Worm (Caenorhabditis elegans) whole organism, early embryonic: Measurements from ENCODE around the gene F13B12.7.

ENCODE experiments used
- B0310.2 ChIP-seq: sonication (generic microtip); optimal IDR thresholded peaks from 2 replicates; lab custom pipeline; 2016; ENCODE audit warnings: mild to moderate bottlenecking, missing genetic modification characterization, missing compliant biosample characterization
- F13C5.2 ChIP-seq: sonication (generic microtip); optimal IDR thresholded peaks from 2 replicates; lab custom pipeline; 2017; ENCODE audit warnings: mild to moderate bottlenecking, missing genetic modification characterization, inconsistent platforms, missing compliant biosample characterization
- aly-1 ChIP-seq: sonication (generic microtip); optimal IDR thresholded peaks from 2 replicates; lab custom pipeline; 2016; ENCODE audit warnings: missing genetic modification characterization, missing compliant biosample characterization
- ama-1 ChIP-seq: fragments of 150-350 bp; optimal IDR thresholded peaks from 2 replicates; lab custom pipeline; 2014
- ceh-13 ChIP-seq: fragments of 200-800 bp; sonication (Bioruptor generic); optimal IDR thresholded peaks from 2 replicates; lab custom pipeline; 2018; ENCODE audit warnings: mild to moderate bottlenecking, missing genetic modification characterization, missing compliant biosample characterization
- ceh-36 ChIP-seq: sonication (generic microtip); optimal IDR thresholded peaks from 2 replicates; lab custom pipeline; 2016; ENCODE audit warnings: missing genetic modification characterization, inconsistent platforms, missing compliant biosample characterization
- ets-7 ChIP-seq: sonication (generic microtip); optimal IDR thresholded peaks from 2 replicates; lab custom pipeline; 2016; ENCODE audit warnings: missing genotype, missing genetic modification characterization, missing compliant biosample characterization
- flt-1 ChIP-seq: fragments of 200-800 bp; sonication (Bioruptor generic); IDR thresholded peaks from 2 replicates; pipeline ENCODE4 v1.3.6; 2022; ENCODE audit warnings: missing genetic modification characterization, missing compliant biosample characterization
- hmbx-1 ChIP-seq: sonication (generic microtip); optimal IDR thresholded peaks from 2 replicates; lab custom pipeline; 2016; ENCODE audit warnings: mild to moderate bottlenecking, missing genetic modification characterization, missing compliant biosample characterization
- hmg-4 ChIP-seq: fragments of 200-800 bp; sonication (Bioruptor generic); optimal IDR thresholded peaks from 2 replicates; lab custom pipeline; 2018; ENCODE audit warnings: mild to moderate bottlenecking, missing genetic modification characterization, missing compliant biosample characterization
- hnd-1 ChIP-seq: sonication (generic microtip); optimal IDR thresholded peaks from 2 replicates; lab custom pipeline; 2016; ENCODE audit warnings: missing genetic modification characterization, missing compliant biosample characterization
- pes-1 ChIP-seq: fragments of 200-800 bp; sonication (Bioruptor generic); IDR thresholded peaks from 2 replicates; pipeline ENCODE4 v1.3.6; 2022; ENCODE audit warnings: missing genetic modification reagents, missing genetic modification characterization, missing compliant biosample characterization
- scrt-1 ChIP-seq: fragments of 200-800 bp; sonication (Bioruptor generic); IDR thresholded peaks from 2 replicates; pipeline ENCODE4 v1.3.6; 2022; ENCODE audit warnings: missing genetic modification characterization, missing compliant biosample characterization
- sea-1 ChIP-seq: fragments of 200-800 bp; sonication (Bioruptor generic); conservative IDR thresholded peaks from 2 replicates; pipeline ENCODE4 v1.3.6; 2022; ENCODE audit warnings: missing genetic modification characterization, missing compliant biosample characterization
- tbx-11 ChIP-seq: fragments of 200-800 bp; sonication (Bioruptor generic); IDR thresholded peaks from 2 replicates; pipeline ENCODE4 v1.3.6; 2022; ENCODE audit warnings: missing genetic modification characterization, missing compliant biosample characterization
- tbx-37 ChIP-seq: fragments of 200-800 bp; sonication (Bioruptor generic); conservative IDR thresholded peaks from 2 replicates; pipeline ENCODE4 v1.3.6; 2022; ENCODE audit warnings: missing genetic modification reagents, missing genetic modification characterization, missing compliant biosample characterization
- tra-4 ChIP-seq: sonication (generic microtip); optimal IDR thresholded peaks from 2 replicates; lab custom pipeline; 2017; ENCODE audit warnings: missing genetic modification characterization, missing compliant biosample characterization

Gene F13B12.7

DNA sequence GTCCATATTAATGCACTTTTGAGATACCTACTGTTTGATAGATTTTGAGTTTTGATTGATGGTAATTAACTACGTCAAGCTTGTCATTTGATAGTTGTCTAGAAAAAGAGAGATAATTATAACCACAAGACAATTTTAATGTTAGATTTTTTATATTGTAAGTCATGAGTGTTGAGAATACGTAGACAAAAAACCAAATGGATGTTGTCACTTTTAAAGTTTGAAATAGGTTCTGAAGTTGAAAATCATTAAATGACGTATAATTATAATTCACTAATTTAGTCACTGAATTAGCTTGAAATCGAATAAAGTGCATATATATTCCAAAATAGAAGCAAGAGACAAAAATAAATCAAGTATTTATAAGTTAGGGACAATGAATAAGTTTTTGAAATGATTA is 6.5 kb upstream of the F13B12.7 start:
- TF ChIP-seq scrt-1 (GFP tag; lab: Robert Waterston, UW) (no peak), ceh-36 (no peak), sea-1 (GFP tag; lab: Robert Waterston, UW) (no peak), hmg-4 (GFP tag; lab: Kevin White, UChicago) (no peak), tbx-11 (no peak), F13C5.2 (tag; lab: Kevin White, UChicago) (no peak), flt-1 (GFP tag; lab: Robert Waterston, UW) (no peak), tra-4 (tag; lab: Kevin White, UChicago) (no peak), aly-1 (tag; lab: Kevin White, UChicago) (no peak), pes-1 (no peak), tbx-37 (GFP tag; lab: Robert Waterston, UW) (no peak)

DNA sequence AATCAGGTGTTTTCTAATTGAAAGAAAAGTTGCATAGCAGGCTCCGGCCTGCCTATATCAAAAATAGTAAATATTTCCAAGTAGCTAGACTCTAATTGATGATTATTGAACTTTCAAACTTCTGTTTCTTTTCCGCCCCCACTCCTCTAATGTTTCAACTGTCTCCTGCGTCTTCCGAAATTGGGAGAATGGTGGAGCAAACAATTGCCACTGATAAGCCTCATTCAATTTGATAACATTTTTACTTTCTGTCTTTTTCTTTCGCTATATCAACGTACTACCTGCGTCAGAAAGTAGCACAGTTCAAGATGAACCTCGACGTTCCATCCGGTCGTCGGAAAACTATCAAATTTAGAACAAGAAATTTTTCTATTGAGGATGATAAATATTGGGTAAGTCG is 4.7 kb upstream of the F13B12.7 start, which contains the start of gene F13B12.3:
F13B12.3 (plus strand) TSS at position 223 of the 400 bp plus-strand sequence.
- TF ChIP-seq F13C5.2 (tag; lab: Kevin White, UChicago) = no peak

DNA sequence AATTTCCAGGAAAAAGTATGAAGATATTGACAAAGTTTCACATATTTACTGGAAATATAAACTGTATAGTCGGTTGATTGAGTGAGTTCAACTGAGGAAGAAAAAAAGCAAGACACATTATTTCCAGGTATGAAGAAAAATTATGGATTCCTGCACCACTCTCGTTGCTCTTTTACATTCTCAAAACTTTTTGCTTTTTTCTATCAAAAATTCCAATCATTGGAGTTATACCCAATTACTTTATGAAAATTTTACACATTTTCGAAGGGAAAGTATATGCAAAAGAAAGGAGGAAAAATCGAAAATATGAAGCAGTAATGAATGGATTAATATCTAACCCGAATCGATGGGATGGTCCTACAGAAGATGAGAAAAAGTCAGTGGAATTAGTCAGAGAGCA is 706 bp upstream of the F13B12.7 start:
- TF ChIP-seq scrt-1 (GFP tag; lab: Robert Waterston, UW) = no peak
- no peak for TF ChIP-seq tbx-37 (GFP tag; lab: Robert Waterston, UW)
- no peak for TF ChIP-seq B0310.2 (tag; lab: Kevin White, UChicago)
- TF ChIP-seq F13C5.2 (tag; lab: Kevin White, UChicago) = no peak
- TF ChIP-seq ceh-13 (GFP tag; lab: Kevin White, UChicago) = no peak

DNA sequence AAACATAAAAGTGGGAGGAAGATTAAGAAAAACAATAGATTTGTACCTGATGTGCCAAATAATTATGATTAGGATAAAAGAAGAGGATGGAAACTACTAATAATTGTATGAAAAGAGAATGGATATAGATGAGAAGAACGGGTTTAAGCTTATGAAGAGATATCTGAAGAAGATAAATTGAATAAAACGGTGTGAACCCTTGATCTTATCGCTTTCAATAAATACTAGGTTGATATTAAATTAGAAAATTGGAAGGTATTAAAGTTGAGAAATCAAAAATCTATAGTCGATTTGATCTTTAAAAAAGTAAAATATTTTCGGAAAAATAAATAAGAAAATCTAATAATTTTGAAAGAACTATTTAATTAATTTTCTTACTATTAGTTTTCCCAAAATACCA is 6.2 kb downstream of the F13B12.7 start, which contains the start of gene F13B12.4:
F13B12.4 (minus strand) TSS at position 101 of the 400 bp plus-strand sequence.
- TF ChIP-seq hnd-1 (tag; lab: Kevin White, UChicago) (no peak), hmg-4 (GFP tag; lab: Kevin White, UChicago) (no peak), flt-1 (GFP tag; lab: Robert Waterston, UW) (no peak), hmbx-1 (tag; lab: Kevin White, UChicago) (no peak), pes-1 (no peak), tbx-37 (GFP tag; lab: Robert Waterston, UW) (no peak), ceh-13 (GFP tag; lab: Kevin White, UChicago) (no peak), B0310.2 (tag; lab: Kevin White, UChicago) (no peak), tbx-11 (no peak), scrt-1 (GFP tag; lab: Robert Waterston, UW) (no peak), ets-7 (no peak), ama-1 (no peak), tra-4 (tag; lab: Kevin White, UChicago) (no peak), F13C5.2 (tag; lab: Kevin White, UChicago) (no peak), ceh-36 (no peak)

DNA sequence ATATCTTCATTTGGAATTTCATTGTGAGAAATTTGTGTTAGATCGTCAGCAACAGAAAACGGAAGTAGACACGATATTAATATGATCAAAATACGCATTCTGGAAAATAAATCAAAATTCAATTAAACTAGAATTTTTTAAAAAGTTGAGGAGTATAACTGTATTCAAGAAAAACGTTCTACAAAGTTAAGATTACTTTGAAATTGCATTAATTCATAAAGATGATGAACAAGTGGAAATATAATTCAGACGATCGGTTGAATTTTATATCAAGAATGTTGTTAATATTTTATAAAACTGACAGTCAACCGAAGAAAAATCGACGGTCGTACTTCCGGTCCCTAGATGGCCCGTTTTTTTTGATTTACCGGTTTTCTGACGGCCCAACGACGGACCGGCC is 9.4 kb downstream of the F13B12.7 start, which contains the start of gene F01D4.8:
F01D4.8 (minus strand) TSS at position 101 of the 400 bp plus-strand sequence.
- no peak for TF ChIP-seq hmg-4 (GFP tag; lab: Kevin White, UChicago)
- no peak for TF ChIP-seq ceh-13 (GFP tag; lab: Kevin White, UChicago)
- no peak for TF ChIP-seq B0310.2 (tag; lab: Kevin White, UChicago)
- no peak for TF ChIP-seq ets-7
- no peak for TF ChIP-seq sea-1 (GFP tag; lab: Robert Waterston, UW)
- no peak for TF ChIP-seq tbx-11
- no peak for TF ChIP-seq hmbx-1 (tag; lab: Kevin White, UChicago)
- TF ChIP-seq tra-4 (tag; lab: Kevin White, UChicago) = no peak
- no peak for TF ChIP-seq tbx-37 (GFP tag; lab: Robert Waterston, UW)
- no peak for TF ChIP-seq aly-1 (tag; lab: Kevin White, UChicago)
- TF ChIP-seq pes-1 = no peak
- TF ChIP-seq ama-1 = no peak
- no peak for TF ChIP-seq flt-1 (GFP tag; lab: Robert Waterston, UW)
- no peak for TF ChIP-seq hnd-1 (tag; lab: Kevin White, UChicago)
- no peak for TF ChIP-seq F13C5.2 (tag; lab: Kevin White, UChicago)
- TF ChIP-seq scrt-1 (GFP tag; lab: Robert Waterston, UW) = no peak
- no peak for TF ChIP-seq ceh-36

DNA sequence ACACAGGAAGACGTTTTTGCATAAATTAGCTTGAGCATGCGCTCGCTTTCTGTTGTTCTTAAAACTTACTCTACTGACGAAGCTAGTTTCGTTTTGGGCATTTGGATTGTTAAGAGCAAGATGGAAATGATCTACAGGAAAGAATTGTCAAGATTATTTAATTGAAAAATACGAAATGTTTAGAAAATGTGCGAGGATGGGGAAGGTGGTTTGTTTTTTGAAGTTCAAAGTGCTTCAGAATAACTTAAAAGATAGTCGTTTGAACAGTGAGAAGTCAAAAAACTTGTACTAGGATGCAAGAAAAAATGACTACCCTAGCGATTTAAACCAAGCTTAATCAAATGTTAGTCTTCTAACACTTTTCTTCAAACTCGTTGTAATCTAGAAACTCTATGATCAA is 13.5 kb downstream of the F13B12.7 start, which contains the start of gene srb-17:
srb-17 (minus strand) TSS at position 101 of the 400 bp plus-strand sequence.
- TF ChIP-seq tbx-37 (GFP tag; lab: Robert Waterston, UW) = no peak
- no peak for TF ChIP-seq sea-1 (GFP tag; lab: Robert Waterston, UW)
- no peak for TF ChIP-seq tra-4 (tag; lab: Kevin White, UChicago)
- no peak for TF ChIP-seq hmbx-1 (tag; lab: Kevin White, UChicago)
- TF ChIP-seq hnd-1 (tag; lab: Kevin White, UChicago) = no peak
- no peak for TF ChIP-seq B0310.2 (tag; lab: Kevin White, UChicago)
- no peak for TF ChIP-seq flt-1 (GFP tag; lab: Robert Waterston, UW)
- no peak for TF ChIP-seq F13C5.2 (tag; lab: Kevin White, UChicago)
- no peak for TF ChIP-seq ceh-13 (GFP tag; lab: Kevin White, UChicago)
- no peak for TF ChIP-seq scrt-1 (GFP tag; lab: Robert Waterston, UW)
- no peak for TF ChIP-seq pes-1
- no peak for TF ChIP-seq ets-7
- no peak for TF ChIP-seq hmg-4 (GFP tag; lab: Kevin White, UChicago)

DNA sequence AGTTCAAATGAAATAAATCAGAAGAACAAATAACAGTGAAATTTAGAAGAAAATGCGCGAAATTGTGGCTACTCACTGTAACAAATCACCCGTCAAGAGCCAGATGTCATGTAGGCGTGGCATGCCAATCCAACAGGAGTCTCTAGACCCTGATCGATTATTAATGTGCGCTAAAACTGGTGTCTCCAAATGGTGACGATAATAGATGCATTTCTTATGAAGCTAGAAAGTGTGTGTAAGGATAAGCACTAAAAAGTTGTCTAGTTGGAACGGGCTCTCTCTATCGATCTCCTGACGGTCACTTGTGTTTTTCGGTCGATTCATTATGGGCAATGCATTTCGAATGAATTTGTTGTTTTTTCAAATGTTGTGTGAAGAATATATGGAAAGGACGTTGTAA is 18.2 kb downstream of the F13B12.7 start, which contains the start of gene mec-3:
mec-3 (minus strand) TSS at position 101 of the 400 bp plus-strand sequence.
- no peak for TF ChIP-seq B0310.2 (tag; lab: Kevin White, UChicago)
- no peak for TF ChIP-seq ceh-36
- TF ChIP-seq sea-1 (GFP tag; lab: Robert Waterston, UW) = no peak
- no peak for TF ChIP-seq tbx-11
- TF ChIP-seq tbx-37 (GFP tag; lab: Robert Waterston, UW) = no peak
- no peak for TF ChIP-seq ets-7
- no peak for TF ChIP-seq aly-1 (tag; lab: Kevin White, UChicago)
- no peak for TF ChIP-seq tra-4 (tag; lab: Kevin White, UChicago)
- TF ChIP-seq hmbx-1 (tag; lab: Kevin White, UChicago) = no peak
- no peak for TF ChIP-seq hmg-4 (GFP tag; lab: Kevin White, UChicago)
- no peak for TF ChIP-seq hnd-1 (tag; lab: Kevin White, UChicago)
- no peak for TF ChIP-seq scrt-1 (GFP tag; lab: Robert Waterston, UW)
- no peak for TF ChIP-seq pes-1
- TF ChIP-seq F13C5.2 (tag; lab: Kevin White, UChicago) = no peak
- no peak for TF ChIP-seq flt-1 (GFP tag; lab: Robert Waterston, UW)
- no peak for TF ChIP-seq ama-1
- no peak for TF ChIP-seq ceh-13 (GFP tag; lab: Kevin White, UChicago)
